Worm (Caenorhabditis elegans): ENCODE measurements around the gene C25E10.7.

C25E10.7 gene

ce11 chrV:9095613-9096317 is 44.8 kb upstream of the C25E10.7 start, which contains the start of gene F21C10.10 (continued):
- TF ChIP-seq nhr-25 (tag; optimal IDR thresholded peaks at IDR 0.05; ENCODE audit: borderline replicate concordance, insufficient read depth) (peak; percentile 59), daf-16 (GFP tag; optimal IDR thresholded peaks at IDR 0.05) (peak; percentile 61 to 92), daf-16 (tag; optimal IDR thresholded peaks at IDR 0.05) (peak; percentile 91), nhr-10 (tag; optimal IDR thresholded peaks at IDR 0.05) (peak; percentile 85), unc-39 (tag; optimal IDR thresholded peaks at IDR 0.05) (no peak), zfp-3 (GFP tag; conservative IDR thresholded peaks at IDR 0.05) (peak; percentile 40; the same call in 1 of the 2 replicates), nhr-76 (tag; optimal IDR thresholded peaks at IDR 0.05) (peak; percentile 87), ztf-7 (tag; optimal IDR thresholded peaks at IDR 0.05) (peak; percentile 63), dpl-1 (GFP tag; optimal IDR thresholded peaks at IDR 0.05) (peak; percentile 56), lin-15B (tag; optimal IDR thresholded peaks at IDR 0.05) (no peak), pqm-1 (tag; optimal IDR thresholded peaks at IDR 0.05) (peak; percentile 14), daf-12 (tag; optimal IDR thresholded peaks at IDR 0.05) (no peak), nhr-11 (tag; optimal IDR thresholded peaks at IDR 0.05) (peak; percentile 87), ctbp-1 (GFP tag; IDR thresholded peaks at IDR 0.05) (peak; percentile 59; the same call in 1 of the 2 replicates), gei-8 (GFP tag; optimal IDR thresholded peaks at IDR 0.05) (peak; percentile 98), nhr-237 (tag; optimal IDR thresholded peaks at IDR 0.05) (no peak), tag-97 (GFP tag; IDR thresholded peaks at IDR 0.05) (no peak), T20F7.1 (GFP tag; optimal IDR thresholded peaks at IDR 0.05) (peak; percentile 68), F26F4.8 (GFP tag; conservative IDR thresholded peaks at IDR 0.05) (no peak), nhr-77 (tag; optimal IDR thresholded peaks at IDR 0.05) (peak; percentile 87), R02D3.7 (tag; optimal IDR thresholded peaks at IDR 0.05) (no peak), dve-1 (tag; optimal IDR thresholded peaks at IDR 0.05; ENCODE audit: insufficient read depth) (peak; percentile 98), hif-1 (tag; optimal IDR thresholded peaks at IDR 0.05) (peak; percentile 41 to 73), nhr-48 (tag; optimal IDR thresholded peaks at IDR 0.05) (peak; percentile 99), ceh-28 (tag; optimal IDR thresholded peaks at IDR 0.05) (no peak), lin-39 (tag; optimal IDR thresholded peaks at IDR 0.05) (no peak), dmd-6 (GFP tag; IDR thresholded peaks at IDR 0.05) (peak; percentile 99), lsy-2 (tag; optimal IDR thresholded peaks at IDR 0.05) (peak; percentile 55 to 81)

ce11 chrV:9094976-9095375 is 44.0 kb upstream of the C25E10.7 start:
- peak; percentile 15; the same call in 1 of the 2 replicates for TF ChIP-seq dmd-6 (GFP tag; IDR thresholded peaks at IDR 0.05)
- TF ChIP-seq daf-16 (GFP tag; optimal IDR thresholded peaks at IDR 0.05): no peak
- TF ChIP-seq daf-16 (tag; optimal IDR thresholded peaks at IDR 0.05): peak; percentile 50
- peak; percentile 39 for TF ChIP-seq dve-1 (tag; optimal IDR thresholded peaks at IDR 0.05; ENCODE audit: insufficient read depth)
- peak in 1 of 2 experiments; percentile 12 for TF ChIP-seq unc-62 (GFP tag; optimal IDR thresholded peaks at IDR 0.05 in 1 of 2)
- TF ChIP-seq unc-62 (tag; optimal IDR thresholded peaks at IDR 0.05): no peak
- peak; percentile 18 for TF ChIP-seq nhr-77 (tag; optimal IDR thresholded peaks at IDR 0.05)
- TF ChIP-seq nhr-25 (tag; optimal IDR thresholded peaks at IDR 0.05; ENCODE audit: borderline replicate concordance, insufficient read depth): no peak

ce11 chrV:9094060-9094628 is 43.1 kb upstream of the C25E10.7 start:
- no peak for TF ChIP-seq nhr-76 (tag; optimal IDR thresholded peaks at IDR 0.05)
- TF ChIP-seq zfp-3 (GFP tag; conservative IDR thresholded peaks at IDR 0.05): no peak
- TF ChIP-seq lim-7 (GFP tag; IDR thresholded peaks at IDR 0.05): no peak
- no peak for TF ChIP-seq ztf-11 (tag; optimal IDR thresholded peaks at IDR 0.05)
- peak in 1 of 2 experiments; percentile 39 for TF ChIP-seq hif-1 (tag; optimal IDR thresholded peaks at IDR 0.05)
- TF ChIP-seq ceh-20 (GFP tag; IDR thresholded peaks at IDR 0.05): no peak
- peak; percentile 58 for TF ChIP-seq nhr-48 (tag; optimal IDR thresholded peaks at IDR 0.05)
- TF ChIP-seq daf-16 (GFP tag; optimal IDR thresholded peaks at IDR 0.05): peak in 1 of 2 experiments; percentile 95
- peak; percentile 99 for TF ChIP-seq daf-16 (tag; optimal IDR thresholded peaks at IDR 0.05)
- no peak for TF ChIP-seq egl-27 (tag; optimal IDR thresholded peaks at IDR 0.05)
- TF ChIP-seq mxl-2 (GFP tag; conservative IDR thresholded peaks at IDR 0.05): peak; percentile 54; the same call in 1 of the 2 replicates
- TF ChIP-seq dmd-6 (GFP tag; IDR thresholded peaks at IDR 0.05): peak; percentile 79
- TF ChIP-seq D1046.2 (GFP tag; IDR thresholded peaks at IDR 0.05): no peak
- no peak for TF ChIP-seq jun-1 (tag; optimal IDR thresholded peaks at IDR 0.05)
- TF ChIP-seq nhr-41 (GFP tag; IDR thresholded peaks at IDR 0.05): no peak
- TF ChIP-seq ztf-7 (tag; optimal IDR thresholded peaks at IDR 0.05): no peak
- TF ChIP-seq aha-1 (tag): peak; percentile 19
- TF ChIP-seq pha-4 (GFP tag; IDR thresholded peaks at IDR 0.05): no peak
- peak; percentile 52 for TF ChIP-seq pha-4 (tag; optimal IDR thresholded peaks at IDR 0.05)
- 0 out of 2 replicates have a peak, but pooled peaks have one; percentile 27 for TF ChIP-seq T26A8.4 (GFP tag; IDR thresholded peaks at IDR 0.05)
- peak; percentile 52; the same call in 1 of the 2 replicates for TF ChIP-seq lin-1 (GFP tag; IDR thresholded peaks at IDR 0.05)
- TF ChIP-seq mdt-29 (GFP tag; IDR thresholded peaks at IDR 0.05): 0 out of 2 replicates have a peak, but pooled peaks have one; percentile 53
- peak; percentile 80 for TF ChIP-seq nhr-28 (tag; optimal IDR thresholded peaks at IDR 0.05)
- peak in 1 of 2 experiments; percentile 64 for TF ChIP-seq unc-62 (GFP tag; optimal IDR thresholded peaks at IDR 0.05 in 1 of 2)
- no peak for TF ChIP-seq unc-62 (tag; optimal IDR thresholded peaks at IDR 0.05)

All from whole organism, L4 larva.